Worm (Caenorhabditis elegans) whole organism, L3 larva: Measurements from ENCODE around the gene bet-2.

Source experiments
- R02D3.7 ChIP-seq: fragments of 150-350 bp; optimal IDR thresholded peaks from 2 replicates; lab custom pipeline; 2014; ENCODE audit warnings: missing biosample characterization, missing genetic modification characterization
- aly-2 ChIP-seq: fragments of 150-350 bp; optimal IDR thresholded peaks from 2 replicates; lab custom pipeline; 2014; ENCODE audit warnings: missing biosample characterization, missing genetic modification characterization
- ama-1 ChIP-seq: fragments of 150-350 bp; optimal IDR thresholded peaks from 2 replicates; lab custom pipeline; 2018
- ceh-16 ChIP-seq: sonication (generic microtip); optimal IDR thresholded peaks from 2 replicates; lab custom pipeline; 2017; ENCODE audit warnings: missing biosample characterization, missing genetic modification characterization
- ceh-28 ChIP-seq: fragments of 150-350 bp; optimal IDR thresholded peaks from 2 replicates; lab custom pipeline; 2014; ENCODE audit warnings: missing biosample characterization, missing genetic modification reagents, missing genetic modification characterization
- ceh-82 ChIP-seq: fragments of 150-350 bp; optimal IDR thresholded peaks from 2 replicates; lab custom pipeline; 2014; ENCODE audit warnings: missing biosample characterization, missing genetic modification characterization
- ceh-9 ChIP-seq: sonication (generic microtip); optimal IDR thresholded peaks from 2 replicates; lab custom pipeline; 2018; ENCODE audit warnings: missing biosample characterization, missing genetic modification characterization
- egl-27 ChIP-seq: sonication (generic microtip); optimal IDR thresholded peaks from 4 replicates; lab custom pipeline; 2017; ENCODE audit warnings: missing biosample characterization, missing genetic modification reagents, missing genetic modification characterization
- egl-5 ChIP-seq: fragments of 150-350 bp; optimal IDR thresholded peaks from 2 replicates; lab custom pipeline; 2017; ENCODE audit warnings: missing biosample characterization, missing genetic modification reagents, missing genetic modification characterization, inconsistent platforms
- elt-1 ChIP-seq: fragments of 150-350 bp; optimal IDR thresholded peaks from 2 replicates; lab custom pipeline; 2014; ENCODE audit warnings: missing biosample characterization, missing genetic modification characterization
- elt-2 ChIP-seq: sonication (generic microtip); optimal IDR thresholded peaks from 2 replicates; lab custom pipeline; 2016; ENCODE audit warnings: missing genetic modification reagents, mild to moderate bottlenecking, missing genetic modification characterization, missing compliant biosample characterization
- eor-1 ChIP-seq, 2 experiments: fragments of 150-350 bp; optimal IDR thresholded peaks; 2 replicates each; lab custom pipeline; 2014 to 2018; ENCODE audit warnings: missing biosample characterization in 2 of 2, missing genetic modification characterization in 2 of 2
- fkh-10 ChIP-seq: sonication (generic microtip); optimal IDR thresholded peaks from 2 replicates; lab custom pipeline; 2017; ENCODE audit warnings: missing biosample characterization, missing genetic modification reagents, missing genetic modification characterization
- hmg-11 ChIP-seq: sonication (generic microtip); optimal IDR thresholded peaks from 2 replicates; lab custom pipeline; 2016; ENCODE audit warnings: missing genetic modification characterization, missing compliant biosample characterization
- jun-1 ChIP-seq: fragments of 150-350 bp; optimal IDR thresholded peaks from 2 replicates; lab custom pipeline; 2014; ENCODE audit warnings: missing biosample characterization, missing genetic modification reagents, missing genetic modification characterization
- lin-39 ChIP-seq: fragments of 150-350 bp; optimal IDR thresholded peaks from 2 replicates; lab custom pipeline; 2018; ENCODE audit warnings: missing biosample characterization, missing genetic modification reagents, missing genetic modification characterization
- nfya-1 ChIP-seq: sonication (generic microtip); optimal IDR thresholded peaks from 2 replicates; lab custom pipeline; 2017; ENCODE audit warnings: missing genetic modification characterization, mild to moderate bottlenecking, missing compliant biosample characterization, antibody characterized with exemption, moderate library complexity; ENCODE audit not compliant: insufficient read depth
- nhr-11 ChIP-seq: fragments of 150-350 bp; optimal IDR thresholded peaks from 2 replicates; lab custom pipeline; 2014; ENCODE audit warnings: missing biosample characterization, missing genetic modification characterization
- nhr-12 ChIP-seq: fragments of 150-350 bp; optimal IDR thresholded peaks from 2 replicates; lab custom pipeline; 2014; ENCODE audit warnings: missing biosample characterization, missing genetic modification characterization
- nhr-23 ChIP-seq: fragments of 150-350 bp; optimal IDR thresholded peaks from 2 replicates; lab custom pipeline; 2014; ENCODE audit warnings: missing biosample characterization, missing genetic modification reagents, missing genetic modification characterization
- nhr-237 ChIP-seq: fragments of 150-350 bp; optimal IDR thresholded peaks from 2 replicates; lab custom pipeline; 2014; ENCODE audit warnings: missing biosample characterization, missing genetic modification characterization
- nhr-25 ChIP-seq: sonication (generic microtip); optimal IDR thresholded peaks from 2 replicates; lab custom pipeline; 2017; ENCODE audit warnings: missing biosample characterization, missing genetic modification characterization
- nhr-28 ChIP-seq: fragments of 150-350 bp; optimal IDR thresholded peaks from 2 replicates; lab custom pipeline; 2014; ENCODE audit warnings: missing biosample characterization, missing genetic modification characterization
- nhr-43 ChIP-seq: sonication (generic microtip); optimal IDR thresholded peaks from 2 replicates; lab custom pipeline; 2016; ENCODE audit warnings: mild to moderate bottlenecking, missing genetic modification characterization, missing compliant biosample characterization; ENCODE audit not compliant: poor library complexity, severe bottlenecking
- nhr-67 ChIP-seq: fragments of 150-350 bp; optimal IDR thresholded peaks from 2 replicates; lab custom pipeline; 2014; ENCODE audit warnings: missing biosample characterization, missing genetic modification characterization
- nhr-76 ChIP-seq: fragments of 150-350 bp; sonication (generic microtip); optimal IDR thresholded peaks from 5 replicates; lab custom pipeline; 2014; ENCODE audit warnings: missing biosample characterization, missing genetic modification characterization
- nhr-77 ChIP-seq: fragments of 150-350 bp; optimal IDR thresholded peaks from 2 replicates; lab custom pipeline; 2014; ENCODE audit warnings: missing biosample characterization, missing genetic modification characterization
- pha-4 ChIP-seq: fragments of 150-350 bp; optimal IDR thresholded peaks from 2 replicates; lab custom pipeline; 2014; ENCODE audit warnings: missing biosample characterization, missing genetic modification reagents, missing genetic modification characterization
- pqm-1 ChIP-seq: fragments of 150-350 bp; optimal IDR thresholded peaks from 2 replicates; lab custom pipeline; 2017; ENCODE audit warnings: missing biosample characterization, missing genetic modification characterization, inconsistent platforms
- sea-2 ChIP-seq: fragments of 150-350 bp; sonication (generic microtip); optimal IDR thresholded peaks from 4 replicates; lab custom pipeline; 2014; ENCODE audit warnings: missing biosample characterization, missing genetic modification reagents, missing genetic modification characterization
- skn-1 ChIP-seq: fragments of 150-350 bp; optimal IDR thresholded peaks from 2 replicates; lab custom pipeline; 2014; ENCODE audit warnings: missing biosample characterization, missing genetic modification characterization
- snpc-4 ChIP-seq: fragments of 150-350 bp; optimal IDR thresholded peaks from 2 replicates; lab custom pipeline; 2014; ENCODE audit warnings: missing biosample characterization, missing genetic modification characterization
- tbx-2 ChIP-seq: sonication (generic microtip); optimal IDR thresholded peaks from 2 replicates; lab custom pipeline; 2016; ENCODE audit warnings: mild to moderate bottlenecking, missing genetic modification characterization, missing compliant biosample characterization
- unc-39 ChIP-seq: sonication (generic microtip); optimal IDR thresholded peaks from 4 replicates; lab custom pipeline; 2017; ENCODE audit warnings: missing biosample characterization, missing genetic modification characterization
- unc-62 ChIP-seq: fragments of 150-350 bp; sonication (generic microtip); optimal IDR thresholded peaks from 4 replicates; lab custom pipeline; 2014; ENCODE audit warnings: missing biosample characterization, missing genetic modification reagents, missing genetic modification characterization
- zag-1 ChIP-seq: fragments of 150-350 bp; optimal IDR thresholded peaks from 2 replicates; lab custom pipeline; 2014; ENCODE audit warnings: missing biosample characterization, missing genetic modification characterization
- ztf-11 ChIP-seq: fragments of 150-350 bp; optimal IDR thresholded peaks from 2 replicates; lab custom pipeline; 2014; ENCODE audit warnings: missing biosample characterization, missing genetic modification characterization
- ztf-4 ChIP-seq: fragments of 150-350 bp; optimal IDR thresholded peaks from 2 replicates; lab custom pipeline; 2014; ENCODE audit warnings: missing biosample characterization, missing genetic modification characterization

bet-2 gene

ce11 chrX:10555189-10555964 is 13.7 kb upstream of the bet-2 start, which contains the start of gene syd-2 (continued):
- peak; percentile 4 for TF ChIP-seq egl-27 (tag; lab: Kevin White, UChicago)
- no peak for TF ChIP-seq eor-1 (tag; optimal IDR thresholded peaks at IDR 0.05; lab: Kevin White, UChicago)
- peak; percentile 6 for TF ChIP-seq egl-5 (tag; lab: Kevin White, UChicago)
- TF ChIP-seq nhr-28 (tag; lab: Kevin White, UChicago) = no peak
- TF ChIP-seq skn-1 (tag; lab: Kevin White, UChicago) = peak; percentile 6
- TF ChIP-seq nfya-1 (tag; lab: Kevin White, UChicago) = peak; percentile 75
- no peak for TF ChIP-seq nhr-76 (tag; lab: Kevin White, UChicago)
- TF ChIP-seq ama-1 = no peak
- peak; percentile 95 for TF ChIP-seq lin-39 (tag; lab: Kevin White, UChicago)
- peak; percentile 35 for TF ChIP-seq jun-1 (tag; lab: Kevin White, UChicago)
- TF ChIP-seq unc-39 (tag; lab: Kevin White, UChicago) = no peak
- TF ChIP-seq ceh-9 = no peak
- no peak for TF ChIP-seq ceh-82
- TF ChIP-seq fkh-10 (GFP tag; lab: Kevin White, UChicago) = peak; percentile 85
- TF ChIP-seq nhr-77 (tag; lab: Kevin White, UChicago) = no peak
- TF ChIP-seq elt-2 (tag; lab: Kevin White, UChicago) = peak; percentile 34
- peak; percentile 57 for TF ChIP-seq tbx-2 (tag; lab: Kevin White, UChicago)
- no peak for TF ChIP-seq ztf-4
- peak; percentile 95 for TF ChIP-seq hmg-11 (tag; lab: Kevin White, UChicago)
- TF ChIP-seq R02D3.7 (tag; lab: Kevin White, UChicago) = peak; percentile 19
- no peak for TF ChIP-seq elt-1 (tag; lab: Kevin White, UChicago)

ce11 chrX:10556764-10557163 is 12.3 kb upstream of the bet-2 start:
- TF ChIP-seq nfya-1 (tag; lab: Kevin White, UChicago) = no peak
- no peak for TF ChIP-seq snpc-4 (tag; lab: Kevin White, UChicago)
- no peak for TF ChIP-seq sea-2 (GFP tag; lab: Kevin White, UChicago)
- TF ChIP-seq nhr-28 (tag; lab: Kevin White, UChicago) = no peak
- TF ChIP-seq nhr-77 (tag; lab: Kevin White, UChicago) = no peak
- TF ChIP-seq ceh-82 = no peak
- no peak for TF ChIP-seq nhr-11 (tag; lab: Kevin White, UChicago)
- TF ChIP-seq egl-27 (tag; lab: Kevin White, UChicago) = no peak
- TF ChIP-seq egl-5 (tag; lab: Kevin White, UChicago) = no peak
- no peak for TF ChIP-seq ama-1
- TF ChIP-seq nhr-67 (tag; lab: Kevin White, UChicago) = no peak
- TF ChIP-seq unc-39 (tag; lab: Kevin White, UChicago) = no peak
- TF ChIP-seq ceh-9 = no peak
- TF ChIP-seq ztf-11 = no peak
- no peak for TF ChIP-seq skn-1 (tag; lab: Kevin White, UChicago)
- no peak for TF ChIP-seq ztf-4
- TF ChIP-seq, all 47 proteins: peak for 0

- TF ChIP-seq nhr-43 (tag; lab: Kevin White, UChicago) (no peak), nfya-1 (tag; lab: Kevin White, UChicago) (no peak), nhr-77 (tag; lab: Kevin White, UChicago) (no peak), ztf-11 (no peak), aly-2 (no peak), unc-62 (GFP tag; lab: Kevin White, UChicago) (no peak), nhr-237 (tag; lab: Kevin White, UChicago) (no peak), ceh-28 (tag; lab: Kevin White, UChicago) (no peak), zag-1 (tag; lab: Kevin White, UChicago) (no peak), nhr-28 (tag; lab: Kevin White, UChicago) (no peak), tbx-2 (tag; lab: Kevin White, UChicago) (no peak), snpc-4 (tag; lab: Kevin White, UChicago) (no peak)
These were observed 9.9 kb upstream of the bet-2 start, which contains the start of gene F59F5.7 for ce11 chrX:10559203-10559602. F59F5.7 (plus strand) TSS chrX:10559503.

ce11 chrX:10566775-10567174 is 2.3 kb upstream of the bet-2 start:
- no peak for TF ChIP-seq ztf-11
- peak; percentile 10 for TF ChIP-seq pqm-1 (tag; lab: Kevin White, UChicago)
- peak; percentile 35 for TF ChIP-seq nhr-23 (tag; lab: Kevin White, UChicago)
- peak; percentile 10 for TF ChIP-seq egl-5 (tag; lab: Kevin White, UChicago)
- TF ChIP-seq nhr-237 (tag; lab: Kevin White, UChicago) = no peak
- peak; percentile 25 for TF ChIP-seq nhr-25 (tag; lab: Kevin White, UChicago)
- no peak for TF ChIP-seq skn-1 (tag; lab: Kevin White, UChicago)
- TF ChIP-seq aly-2 = no peak
- no peak for TF ChIP-seq jun-1 (tag; lab: Kevin White, UChicago)
- no peak for TF ChIP-seq unc-62 (GFP tag; lab: Kevin White, UChicago)
- peak; percentile 61 for TF ChIP-seq nfya-1 (tag; lab: Kevin White, UChicago)
- TF ChIP-seq snpc-4 (tag; lab: Kevin White, UChicago) = no peak
- TF ChIP-seq fkh-10 (GFP tag; lab: Kevin White, UChicago) = no peak
- TF ChIP-seq nhr-28 (tag; lab: Kevin White, UChicago) = no peak
- no peak for TF ChIP-seq ceh-28 (tag; lab: Kevin White, UChicago)
- no peak for TF ChIP-seq ceh-16 (tag; lab: Kevin White, UChicago)
- TF ChIP-seq nhr-12 (tag; lab: Kevin White, UChicago) = no peak
- peak; percentile 11 for TF ChIP-seq hmg-11 (tag; lab: Kevin White, UChicago)
- peak; percentile 16 for TF ChIP-seq elt-2 (tag; lab: Kevin White, UChicago)
- peak; percentile 60 for TF ChIP-seq pha-4 (tag; lab: Kevin White, UChicago)
- no peak for TF ChIP-seq zag-1 (tag; lab: Kevin White, UChicago)
- TF ChIP-seq, all 47 proteins: peak for 8
